Worm (Caenorhabditis elegans) whole organism, L2 larva: ENCODE results near the gene T27E9.2.

Experiments
- C34F6.9 ChIP-seq: fragments of 150-350 bp; optimal IDR thresholded peaks from 2 replicates; lab custom pipeline; 2014; ENCODE audit warnings: missing biosample characterization, missing genetic modification characterization
- F13H6.1 ChIP-seq: sonication (generic microtip); optimal IDR thresholded peaks from 2 replicates; lab custom pipeline; 2016; ENCODE audit warnings: missing genetic modification characterization, missing compliant biosample characterization
- R02D3.7 ChIP-seq: fragments of 150-350 bp; optimal IDR thresholded peaks from 2 replicates; lab custom pipeline; 2014; ENCODE audit warnings: missing biosample characterization, missing genetic modification characterization
- Y55F3AM.14 ChIP-seq: fragments of 200-800 bp; sonication (Bioruptor generic); optimal IDR thresholded peaks from 2 replicates; lab custom pipeline; 2018; ENCODE audit warnings: mild to moderate bottlenecking, missing genetic modification characterization, missing compliant biosample characterization
- alr-1 ChIP-seq: fragments of 150-350 bp; optimal IDR thresholded peaks from 2 replicates; lab custom pipeline; 2014; ENCODE audit warnings: missing biosample characterization, missing genetic modification characterization
- aly-2 ChIP-seq: fragments of 150-350 bp; optimal IDR thresholded peaks from 2 replicates; lab custom pipeline; 2014; ENCODE audit warnings: missing biosample characterization, missing genetic modification characterization
- ama-1 ChIP-seq: fragments of 150-350 bp; optimal IDR thresholded peaks from 2 replicates; lab custom pipeline; 2018; ENCODE audit warnings: inconsistent platforms
- blmp-1 ChIP-seq: sonication (generic microtip); optimal IDR thresholded peaks from 2 replicates; lab custom pipeline; 2017; ENCODE audit warnings: missing genetic modification characterization, mild to moderate bottlenecking, missing compliant biosample characterization, antibody characterized with exemption, moderate library complexity; ENCODE audit not compliant: insufficient read depth
- ceh-16 ChIP-seq: fragments of 150-350 bp; optimal IDR thresholded peaks from 2 replicates; lab custom pipeline; 2014; ENCODE audit warnings: missing biosample characterization, missing genetic modification characterization
- ceh-82 ChIP-seq: fragments of 150-350 bp; optimal IDR thresholded peaks from 2 replicates; lab custom pipeline; 2014; ENCODE audit warnings: missing biosample characterization, missing genetic modification characterization
- crh-2 ChIP-seq: sonication (generic microtip); optimal IDR thresholded peaks from 2 replicates; lab custom pipeline; 2017; ENCODE audit warnings: missing biosample characterization, missing genetic modification characterization
- elt-1 ChIP-seq: fragments of 150-350 bp; optimal IDR thresholded peaks from 2 replicates; lab custom pipeline; 2014; ENCODE audit warnings: missing biosample characterization, missing genetic modification characterization
- elt-3 ChIP-seq: sonication (generic microtip); optimal IDR thresholded peaks from 2 replicates; lab custom pipeline; 2017; ENCODE audit warnings: missing biosample characterization, missing genetic modification characterization
- fos-1 ChIP-seq: fragments of 150-350 bp; optimal IDR thresholded peaks from 2 replicates; lab custom pipeline; 2014; ENCODE audit warnings: missing biosample characterization, missing genetic modification characterization
- gmeb-1 ChIP-seq: fragments of 150-350 bp; optimal IDR thresholded peaks from 2 replicates; lab custom pipeline; 2014; ENCODE audit warnings: missing biosample characterization, missing genetic modification characterization
- lin-13 ChIP-seq: fragments of 150-350 bp; optimal IDR thresholded peaks from 2 replicates; lab custom pipeline; 2014; ENCODE audit warnings: missing biosample characterization, missing genetic modification reagents, missing genetic modification characterization
- lin-39 ChIP-seq: fragments of 150-350 bp; optimal IDR thresholded peaks from 2 replicates; lab custom pipeline; 2014; ENCODE audit warnings: missing biosample characterization, missing genetic modification reagents, missing genetic modification characterization
- lsy-2 ChIP-seq, 2 experiments: fragments of 150-350 bp in 1 of 2; sonication (generic microtip) in 1 of 2; optimal IDR thresholded peaks; 2 replicates each; lab custom pipeline; 2014 to 2017; ENCODE audit warnings: missing biosample characterization in 2 of 2, missing genetic modification characterization in 2 of 2
- mab-5 ChIP-seq: fragments of 150-350 bp; optimal IDR thresholded peaks from 2 replicates; lab custom pipeline; 2014; ENCODE audit warnings: missing biosample characterization, missing genetic modification characterization
- mbf-1 ChIP-seq: sonication (generic microtip); optimal IDR thresholded peaks from 2 replicates; lab custom pipeline; 2017; ENCODE audit warnings: missing biosample characterization, missing genetic modification characterization
- mdl-1 ChIP-seq, 2 experiments: fragments of 150-350 bp in 1 of 2; sonication (generic microtip) in 1 of 2; optimal IDR thresholded peaks; 2 replicates each; lab custom pipeline; 2017; ENCODE audit warnings: missing biosample characterization in 2 of 2, missing genetic modification characterization in 2 of 2
- nhr-10 ChIP-seq: sonication (generic microtip); optimal IDR thresholded peaks from 2 replicates; lab custom pipeline; 2017; ENCODE audit warnings: missing biosample characterization, missing genetic modification characterization
- nhr-11 ChIP-seq: fragments of 150-350 bp; optimal IDR thresholded peaks from 2 replicates; lab custom pipeline; 2014; ENCODE audit warnings: missing biosample characterization, missing genetic modification characterization
- nhr-12 ChIP-seq: fragments of 150-350 bp; optimal IDR thresholded peaks from 2 replicates; lab custom pipeline; 2014; ENCODE audit warnings: missing biosample characterization, missing genetic modification characterization
- nhr-129 ChIP-seq: fragments of 150-350 bp; optimal IDR thresholded peaks from 2 replicates; lab custom pipeline; 2014; ENCODE audit warnings: missing biosample characterization, missing genetic modification characterization
- nhr-21 ChIP-seq: fragments of 150-350 bp; optimal IDR thresholded peaks from 2 replicates; lab custom pipeline; 2014; ENCODE audit warnings: missing biosample characterization, missing genetic modification characterization
- nhr-237 ChIP-seq: fragments of 150-350 bp; optimal IDR thresholded peaks from 2 replicates; lab custom pipeline; 2014; ENCODE audit warnings: missing biosample characterization, missing genetic modification characterization
- nhr-25 ChIP-seq: fragments of 150-350 bp; sonication (generic microtip); optimal IDR thresholded peaks from 3 replicates; lab custom pipeline; 2014; ENCODE audit warnings: missing biosample characterization, missing genetic modification characterization
- nhr-6 ChIP-seq: fragments of 150-350 bp; optimal IDR thresholded peaks from 2 replicates; lab custom pipeline; 2014; ENCODE audit warnings: missing biosample characterization, missing genetic modification characterization
- sem-4 ChIP-seq: fragments of 150-350 bp; optimal IDR thresholded peaks from 2 replicates; lab custom pipeline; 2014; ENCODE audit warnings: missing biosample characterization, missing genetic modification reagents, missing genetic modification characterization
- skn-1 ChIP-seq: sonication (generic microtip); optimal IDR thresholded peaks from 2 replicates; lab custom pipeline; 2017; ENCODE audit warnings: missing biosample characterization, missing genetic modification characterization
- sma-3 ChIP-seq: sonication (generic microtip); optimal IDR thresholded peaks from 2 replicates; lab custom pipeline; 2016; ENCODE audit warnings: missing genetic modification reagents, missing genetic modification characterization, missing compliant biosample characterization
- sma-9 ChIP-seq, 2 experiments: fragments of 150-350 bp in 1 of 2; sonication (generic microtip) in 1 of 2; optimal IDR thresholded peaks; 2 replicates each; lab custom pipeline; 2014 to 2016; ENCODE audit warnings: missing genetic modification characterization in 2 of 2, mild to moderate bottlenecking in 1 of 2, missing biosample characterization in 1 of 2, missing compliant biosample characterization in 1 of 2, missing genetic modification reagents in 1 of 2, moderate library complexity in 1 of 2
- snpc-4 ChIP-seq: fragments of 150-350 bp; optimal IDR thresholded peaks from 2 replicates; lab custom pipeline; 2014; ENCODE audit warnings: missing biosample characterization, missing genetic modification characterization
- unc-39 ChIP-seq: fragments of 150-350 bp; optimal IDR thresholded peaks from 2 replicates; lab custom pipeline; 2014; ENCODE audit warnings: missing biosample characterization, missing genetic modification characterization
- unc-55 ChIP-seq: fragments of 150-350 bp; sonication (generic microtip); optimal IDR thresholded peaks from 3 replicates; lab custom pipeline; 2014; ENCODE audit warnings: missing biosample characterization, missing genetic modification reagents, missing genetic modification characterization
- unc-62 ChIP-seq: fragments of 150-350 bp; optimal IDR thresholded peaks from 2 replicates; lab custom pipeline; 2014; ENCODE audit warnings: missing biosample characterization, missing genetic modification reagents, missing genetic modification characterization
- ztf-1 ChIP-seq: fragments of 200-800 bp; sonication (Bioruptor generic); conservative IDR thresholded peaks from 2 replicates; pipeline ENCODE4 v1.3.6; 2022; ENCODE audit warnings: missing genetic modification characterization, missing compliant biosample characterization
- ztf-11 ChIP-seq: sonication (generic microtip); optimal IDR thresholded peaks from 2 replicates; lab custom pipeline; 2017; ENCODE audit warnings: missing biosample characterization, missing genetic modification characterization
- ztf-4 ChIP-seq: fragments of 150-350 bp; optimal IDR thresholded peaks from 2 replicates; lab custom pipeline; 2014; ENCODE audit warnings: missing biosample characterization, missing genetic modification characterization

Gene T27E9.2

ce11 chrIII:13430162-13430561 lies 32.2 kb downstream of the T27E9.2 start, which contains the start of gene trf-1:
TSS of gene trf-1 (plus strand) at chrIII:13430462.
- TF ChIP-seq mab-5 (tag; lab: Kevin White, UChicago) (no peak), fos-1 (tag; lab: Kevin White, UChicago) (no peak), mdl-1 (tag; optimal IDR thresholded peaks at IDR 0.05; lab: Kevin White, UChicago) (no peak), blmp-1 (no peak), mbf-1 (no peak), Y55F3AM.14 (GFP tag; lab: Kevin White, UChicago) (no peak), snpc-4 (tag; lab: Kevin White, UChicago) (no peak), crh-2 (tag; lab: Kevin White, UChicago) (no peak), lsy-2 (tag; optimal IDR thresholded peaks at IDR 0.05; lab: Kevin White, UChicago) (no peak), ztf-1 (GFP tag; lab: Robert Waterston, UW) (no peak), lin-13 (no peak), unc-39 (tag; lab: Kevin White, UChicago) (no peak), C34F6.9 (tag; lab: Kevin White, UChicago) (no peak), ceh-16 (tag; lab: Kevin White, UChicago) (no peak), R02D3.7 (tag; lab: Kevin White, UChicago) (no peak), nhr-12 (tag; lab: Kevin White, UChicago) (no peak), aly-2 (tag; lab: Kevin White, UChicago) (no peak), sma-3 (GFP tag; lab: Kevin White, UChicago) (no peak), alr-1 (tag; lab: Kevin White, UChicago) (no peak)

DNA sequence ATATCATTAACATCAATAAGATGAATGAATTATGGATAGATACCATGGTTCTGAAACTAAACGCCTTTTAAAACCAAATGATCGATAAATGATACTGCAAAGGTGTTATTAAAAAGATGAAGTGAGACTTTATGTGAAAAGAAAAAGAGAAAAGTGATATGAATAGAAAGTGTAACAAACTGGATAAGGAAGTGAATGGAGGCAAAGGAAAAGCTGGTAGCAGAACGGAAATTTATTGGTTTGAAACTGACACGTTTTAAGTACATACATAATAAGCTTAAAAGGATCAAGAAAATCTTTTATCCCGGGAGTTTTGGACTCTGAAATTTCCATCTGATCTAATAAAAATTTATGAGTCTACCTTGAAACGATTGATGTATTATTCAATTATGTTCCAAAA lies 32.7 kb downstream of the T27E9.2 start, which contains the start of gene bli-5:
bli-5 (minus strand) TSS at position 101 of the 400 bp plus-strand sequence.
- TF ChIP-seq nhr-11 (tag; lab: Kevin White, UChicago) (no peak), blmp-1 (no peak), lin-39 (tag; lab: Kevin White, UChicago) (no peak), nhr-10 (no peak), sma-9 (GFP tag; optimal IDR thresholded peaks at IDR 0.05; lab: Kevin White, UChicago) (no peak), sma-9 (tag; optimal IDR thresholded peaks at IDR 0.05; lab: Kevin White, UChicago) (no peak), nhr-25 (tag; lab: Kevin White, UChicago) (no peak), R02D3.7 (tag; lab: Kevin White, UChicago) (no peak), mdl-1 (tag; optimal IDR thresholded peaks at IDR 0.05; lab: Kevin White, UChicago) (no peak), nhr-6 (tag; lab: Kevin White, UChicago) (no peak), lin-13 (no peak), elt-3 (tag; lab: Kevin White, UChicago) (no peak), C34F6.9 (tag; lab: Kevin White, UChicago) (no peak), alr-1 (tag; lab: Kevin White, UChicago) (no peak), ztf-4 (tag; lab: Kevin White, UChicago) (no peak), ztf-11 (no peak)

DNA sequence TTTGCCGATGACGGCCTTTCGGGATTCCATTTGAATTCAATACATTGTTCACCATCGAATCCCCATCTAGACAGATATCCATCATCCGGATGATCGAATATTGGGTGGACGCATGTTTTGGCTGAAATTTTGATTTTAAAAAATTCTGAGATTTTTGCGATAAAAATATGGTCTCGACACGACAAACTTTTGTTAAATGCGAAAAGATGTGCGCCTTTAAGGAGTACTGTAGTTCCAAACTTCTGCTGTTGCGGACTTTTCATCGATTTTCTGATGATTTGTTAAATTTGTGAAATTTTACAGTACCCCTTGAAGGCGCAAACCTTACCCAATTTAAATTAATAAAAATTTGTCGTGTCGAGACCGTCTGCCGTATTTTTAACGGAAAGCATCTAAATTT lies 34.6 kb downstream of the T27E9.2 start:
- TF ChIP-seq lsy-2 (tag; optimal IDR thresholded peaks at IDR 0.05; lab: Kevin White, UChicago), result no peak

DNA sequence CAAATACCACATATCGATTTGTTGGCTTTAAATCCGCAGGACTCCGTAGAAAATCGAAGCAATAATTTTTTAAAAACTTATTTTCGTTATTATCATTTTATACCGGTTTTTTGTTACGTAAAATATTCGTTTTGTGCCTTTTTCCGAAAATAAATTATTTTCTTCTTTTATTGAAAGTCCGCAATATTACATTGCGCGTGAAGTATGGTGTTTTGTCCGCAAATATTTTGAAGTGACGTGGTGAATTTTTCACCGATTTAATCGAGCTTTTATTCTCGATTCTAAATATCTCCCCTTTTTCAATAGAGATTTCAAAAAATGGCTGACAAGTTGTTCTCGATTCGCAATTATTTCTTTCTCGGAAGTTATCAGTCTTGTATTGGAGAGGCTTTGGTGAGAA lies 36.3 kb downstream of the T27E9.2 start, which contains the start of gene cope-1:
cope-1 (plus strand) TSS at position 229 of the 400 bp plus-strand sequence.
- TF ChIP-seq lsy-2 (tag; optimal IDR thresholded peaks at IDR 0.05; lab: Kevin White, UChicago) (peak in 1 of 2 experiments; percentile 62), gmeb-1 (tag; lab: Kevin White, UChicago) (peak; percentile 56), crh-2 (tag; lab: Kevin White, UChicago) (peak; percentile 75), elt-1 (tag; lab: Kevin White, UChicago) (no peak), lin-39 (tag; lab: Kevin White, UChicago) (no peak), C34F6.9 (tag; lab: Kevin White, UChicago) (peak; percentile 51), elt-3 (tag; lab: Kevin White, UChicago) (no peak), F13H6.1 (tag; lab: Kevin White, UChicago) (no peak), unc-55 (GFP tag; lab: Kevin White, UChicago) (peak; percentile 25), aly-2 (tag; lab: Kevin White, UChicago) (no peak), ztf-11 (no peak), nhr-129 (tag; lab: Kevin White, UChicago) (no peak)

- no peak for TF ChIP-seq nhr-21
- TF ChIP-seq blmp-1, result peak; percentile 21
- no peak for TF ChIP-seq nhr-237 (tag; lab: Kevin White, UChicago)
- no peak for TF ChIP-seq ama-1 (lab: Kevin White, UChicago)
- no peak for TF ChIP-seq aly-2 (tag; lab: Kevin White, UChicago)
- TF ChIP-seq nhr-11 (tag; lab: Kevin White, UChicago), result no peak
- TF ChIP-seq nhr-129 (tag; lab: Kevin White, UChicago), result peak; percentile 70
- TF ChIP-seq sma-3 (GFP tag; lab: Kevin White, UChicago), result peak; percentile 70
- TF ChIP-seq fos-1 (tag; lab: Kevin White, UChicago), result peak; percentile 63
- TF ChIP-seq skn-1 (tag; lab: Kevin White, UChicago), result no peak
- no peak for TF ChIP-seq unc-39 (tag; lab: Kevin White, UChicago)
- TF ChIP-seq sma-9 (GFP tag; optimal IDR thresholded peaks at IDR 0.05; lab: Kevin White, UChicago), result peak; percentile 26
- no peak for TF ChIP-seq sma-9 (tag; optimal IDR thresholded peaks at IDR 0.05; lab: Kevin White, UChicago)
- peak; percentile 53 for TF ChIP-seq snpc-4 (tag; lab: Kevin White, UChicago)
- peak; percentile 41 for TF ChIP-seq C34F6.9 (tag; lab: Kevin White, UChicago)
- TF ChIP-seq ztf-4 (tag; lab: Kevin White, UChicago), result no peak
- TF ChIP-seq unc-62 (GFP tag; lab: Kevin White, UChicago), result no peak
- TF ChIP-seq gmeb-1 (tag; lab: Kevin White, UChicago), result peak; percentile 91
- TF ChIP-seq mbf-1, result no peak
- peak; percentile 75 for TF ChIP-seq lin-13
- no peak for TF ChIP-seq mdl-1 (tag; optimal IDR thresholded peaks at IDR 0.05; lab: Kevin White, UChicago)
- no peak for TF ChIP-seq ceh-82 (tag; lab: Kevin White, UChicago)
- peak; percentile 87 for TF ChIP-seq unc-55 (GFP tag; lab: Kevin White, UChicago)
- TF ChIP-seq alr-1 (tag; lab: Kevin White, UChicago), result no peak
- TF ChIP-seq nhr-25 (tag; lab: Kevin White, UChicago), result peak; percentile 63
- TF ChIP-seq sem-4 (tag; lab: Kevin White, UChicago), result no peak
- TF ChIP-seq lsy-2 (tag; optimal IDR thresholded peaks at IDR 0.05; lab: Kevin White, UChicago), result peak in 1 of 2 experiments; percentile 77
Measured at ce11 chrIII:13423414-13423813, 39.0 kb downstream of the T27E9.2 start, which contains the start of gene exo-1. TSS of gene exo-1 (plus strand) at chrIII:13423514.
